Fruit fly (Drosophila melanogaster): ENCODE data around the gene CG14200.

The CG14200 gene

DNA sequence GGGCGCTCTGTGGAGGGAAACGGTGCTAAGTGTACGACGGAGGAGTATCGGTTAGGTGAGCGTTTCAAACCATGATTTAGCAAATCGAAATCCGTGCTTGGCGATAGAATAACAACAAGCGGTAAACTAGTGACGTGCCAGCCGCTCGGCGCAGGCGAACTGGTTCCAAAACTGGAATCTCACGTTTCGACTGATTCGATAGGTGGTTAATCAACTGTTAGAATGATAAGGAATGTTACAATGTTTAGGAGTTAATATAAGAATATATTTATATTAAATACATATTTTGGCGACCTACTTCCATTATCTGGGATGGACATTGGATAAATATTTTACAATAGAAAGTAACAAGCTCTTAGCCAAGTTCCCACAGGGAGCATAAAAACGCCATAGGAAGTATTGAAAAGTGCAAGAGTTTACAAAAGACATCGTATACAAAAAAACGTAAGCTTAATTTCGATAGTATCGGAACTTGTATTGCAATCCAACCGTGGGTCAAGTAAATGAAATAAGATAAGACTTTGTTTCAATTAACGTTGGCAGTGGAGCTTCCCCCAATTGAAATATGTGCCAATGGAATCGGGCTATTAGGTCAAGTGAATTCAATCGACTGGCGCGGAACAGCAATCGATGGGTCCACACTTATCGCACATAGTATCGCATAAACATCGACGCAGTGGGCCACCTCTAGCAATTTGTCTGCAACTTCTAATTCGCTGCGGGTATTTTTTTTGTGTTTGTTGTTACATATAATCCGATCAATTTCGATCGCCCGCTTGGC is at the start of gene CG14200, which contains the start of the genes ksh and Pfrx (continued):
- TF ChIP-seq dpn (GFP tag; optimal IDR thresholded peaks at IDR 0.05) (peak in 1 of 2 experiments; percentile 33), gro (GFP tag; optimal IDR thresholded peaks at IDR 0.05) (no peak), HLH4C (GFP tag; IDR thresholded peaks at IDR 0.05; ENCODE audit: partially characterized antibody) (peak; percentile 89), Mrtf (GFP tag; IDR thresholded peaks at IDR 0.05) (no peak), Hr3 (GFP tag; optimal IDR thresholded peaks at IDR 0.05) (peak; percentile 65), ato (GFP tag; IDR thresholded peaks at IDR 0.05; ENCODE audit: partially characterized antibody) (peak; percentile 80), bbx (GFP tag; IDR thresholded peaks at IDR 0.05; ENCODE audit: partially characterized antibody) (peak; percentile 97), CG4328 (GFP tag; optimal IDR thresholded peaks at IDR 0.05) (no peak), CG18262 (tag; optimal IDR thresholded peaks at IDR 0.05) (no peak), HLH3B (GFP tag; IDR thresholded peaks at IDR 0.05) (no peak), danr (GFP tag; IDR thresholded peaks at IDR 0.05) (no peak), Hr78 (GFP tag; optimal IDR thresholded peaks at IDR 0.05) (no peak), toy (GFP tag; IDR thresholded peaks at IDR 0.05) (no peak), ssp (GFP tag; IDR thresholded peaks at IDR 0.05) (peak; percentile 98), Ptx1 (GFP tag; IDR thresholded peaks at IDR 0.05) (peak; percentile 38; the same call in 1 of the 2 replicates), cas (GFP tag; IDR thresholded peaks at IDR 0.05) (no peak), pho (GFP tag; optimal IDR thresholded peaks at IDR 0.05) (peak; percentile 8), ranshi (GFP tag; IDR thresholded peaks at IDR 0.05) (no peak), CG34224 (GFP tag; IDR thresholded peaks at IDR 0.05; ENCODE audit: partially characterized antibody) (peak; percentile 78), CG32532 (GFP tag; IDR thresholded peaks at IDR 0.05) (peak; percentile 86), CG4404 (GFP tag; IDR thresholded peaks at IDR 0.05) (no peak), Sry-β (GFP tag; optimal IDR thresholded peaks at IDR 0.05) (no peak), CG7556 (GFP tag; optimal IDR thresholded peaks at IDR 0.05) (no peak), sim (GFP tag; IDR thresholded peaks at IDR 0.05) (no peak), mam (GFP tag; optimal IDR thresholded peaks at IDR 0.05) (peak; percentile 34), CG1603 (tag; optimal IDR thresholded peaks at IDR 0.05) (peak; percentile 56), CG2199 (GFP tag; IDR thresholded peaks at IDR 0.05) (no peak), CG1024 (GFP tag; IDR thresholded peaks at IDR 0.05) (peak; percentile 70), CG30020 (tag; optimal IDR thresholded peaks at IDR 0.05) (peak; percentile 82), prd (optimal IDR thresholded peaks at IDR 0.05) (no peak), prd (GFP tag; IDR thresholded peaks at IDR 0.05) (peak; percentile 57), pzg (GFP tag; optimal IDR thresholded peaks at IDR 0.05) (peak; percentile 78), CG6791 (GFP tag; IDR thresholded peaks at IDR 0.05; ENCODE audit: partially characterized antibody) (peak; percentile 94), Lhr (GFP tag; optimal IDR thresholded peaks at IDR 0.05) (peak; percentile 12), Dp (GFP tag; optimal IDR thresholded peaks at IDR 0.05) (peak; percentile 48), bcd (GFP tag; optimal IDR thresholded peaks at IDR 0.05) (peak; percentile 5), chm (GFP tag; IDR thresholded peaks at IDR 0.05) (0 out of 2 replicates have a peak, but pooled peaks have one; percentile 11), CG9437 (GFP tag; optimal IDR thresholded peaks at IDR 0.05) (peak; percentile 47), hbn (GFP tag; IDR thresholded peaks at IDR 0.05; ENCODE audit: partially characterized antibody) (peak; percentile 61), CG10431 (GFP tag; optimal IDR thresholded peaks at IDR 0.05) (no peak), Abd-B (GFP tag; optimal IDR thresholded peaks at IDR 0.05) (peak; percentile 26), mld (GFP tag; IDR thresholded peaks at IDR 0.05; ENCODE audit: partially characterized antibody) (peak; percentile 88), Nf-YC (tag; optimal IDR thresholded peaks at IDR 0.05) (peak; percentile 17), phol (tag; optimal IDR thresholded peaks at IDR 0.05) (no peak), al (GFP tag; IDR thresholded peaks at IDR 0.05) (peak; percentile 20; the same call in 1 of the 2 replicates), dysf (GFP tag; IDR thresholded peaks at IDR 0.05) (peak; percentile 41; the same call in 1 of the 3 replicates), CG17568 (GFP tag; optimal IDR thresholded peaks at IDR 0.05) (no peak), CG14441 (GFP tag; IDR thresholded peaks at IDR 0.05) (0 out of 2 replicates have a peak, but pooled peaks have one; percentile 12), Doc3 (GFP tag; IDR thresholded peaks at IDR 0.05; ENCODE audit: partially characterized antibody) (peak; percentile 60)
